Worm (Caenorhabditis elegans) whole organism, L1 larva: ENCODE data around the gene tmem-135.

Experiments used
- C04F5.9 ChIP-seq: sonication (generic microtip); optimal IDR thresholded peaks from 2 replicates; lab custom pipeline; 2016; ENCODE audit warnings: missing genetic modification characterization, missing compliant biosample characterization
- C16A3.4 ChIP-seq: fragments of 150-350 bp; optimal IDR thresholded peaks from 2 replicates; lab custom pipeline; 2014; ENCODE audit warnings: missing biosample characterization, missing genetic modification characterization
- aha-1 ChIP-seq: fragments of 150-350 bp; optimal IDR thresholded peaks from 2 replicates; lab custom pipeline; 2014; ENCODE audit warnings: missing biosample characterization, missing genetic modification characterization
- alr-1 ChIP-seq: fragments of 200-800 bp; sonication (Bioruptor generic); optimal IDR thresholded peaks from 2 replicates; lab custom pipeline; 2018; ENCODE audit warnings: borderline replicate concordance, mild to moderate bottlenecking, missing genetic modification characterization, missing compliant biosample characterization
- ceh-63 ChIP-seq: fragments of 200-800 bp; sonication (Bioruptor generic); optimal IDR thresholded peaks from 2 replicates; lab custom pipeline; 2018; ENCODE audit warnings: mild to moderate bottlenecking, missing genetic modification characterization, missing compliant biosample characterization
- ceh-82 ChIP-seq, 3 experiments: fragments of 150-350 bp in 1 of 3; sonication (generic microtip) in 2 of 3; optimal IDR thresholded peaks; 2 replicates each; lab custom pipeline; 2014 to 2017; ENCODE audit warnings: missing biosample characterization in 3 of 3, missing genetic modification characterization in 3 of 3
- dsc-1 ChIP-seq: sonication (generic microtip); optimal IDR thresholded peaks from 2 replicates; lab custom pipeline; 2016; ENCODE audit warnings: mild to moderate bottlenecking, missing genetic modification characterization, missing compliant biosample characterization
- efl-3 ChIP-seq: fragments of 200-800 bp; sonication (Bioruptor generic); optimal IDR thresholded peaks from 2 replicates; lab custom pipeline; 2018; ENCODE audit warnings: mild to moderate bottlenecking, missing genetic modification characterization, missing compliant biosample characterization
- egl-13 ChIP-seq: sonication (generic microtip); optimal IDR thresholded peaks from 2 replicates; lab custom pipeline; 2016; ENCODE audit warnings: missing genotype, missing genetic modification reagents, missing genetic modification characterization, missing compliant biosample characterization
- elt-3 ChIP-seq, 6 experiments: fragments of 150-350 bp in 1 of 6; sonication (generic microtip); optimal IDR thresholded peaks; 2 replicates each; lab custom pipeline; 2017 to 2018; ENCODE audit warnings: missing biosample characterization in 6 of 6, missing genetic modification characterization in 6 of 6, inconsistent platforms in 1 of 6
- ets-5 ChIP-seq: fragments of 200-800 bp; sonication (Bioruptor generic); IDR thresholded peaks from 2 replicates; pipeline ENCODE4 v1.3.6; 2022; ENCODE audit warnings: missing genetic modification characterization, missing compliant biosample characterization
- fkh-4 ChIP-seq: sonication (generic microtip); optimal IDR thresholded peaks from 2 replicates; lab custom pipeline; 2016; ENCODE audit warnings: missing compliant biosample characterization, missing genetic modification characterization, borderline replicate concordance
- fkh-8 ChIP-seq: sonication (generic microtip); optimal IDR thresholded peaks from 2 replicates; lab custom pipeline; 2016; ENCODE audit warnings: mild to moderate bottlenecking, missing genetic modification characterization, missing compliant biosample characterization
- fos-1 ChIP-seq: fragments of 150-350 bp; optimal IDR thresholded peaks from 2 replicates; lab custom pipeline; 2014; ENCODE audit warnings: missing biosample characterization, missing genetic modification characterization
- hlh-17 ChIP-seq: fragments of 200-800 bp; sonication (Bioruptor generic); optimal IDR thresholded peaks from 2 replicates; lab custom pipeline; 2018; ENCODE audit warnings: missing genetic modification characterization, mild to moderate bottlenecking, missing compliant biosample characterization, moderate library complexity, borderline replicate concordance
- hpl-2 ChIP-seq: fragments of 150-350 bp; optimal IDR thresholded peaks from 2 replicates; lab custom pipeline; 2014; ENCODE audit warnings: missing biosample characterization, missing genetic modification reagents, missing genetic modification characterization
- jun-1 ChIP-seq: fragments of 150-350 bp; optimal IDR thresholded peaks from 2 replicates; lab custom pipeline; 2014; ENCODE audit warnings: missing biosample characterization, missing genetic modification reagents, missing genetic modification characterization
- lin-15B ChIP-seq: fragments of 150-350 bp; sonication (generic microtip); optimal IDR thresholded peaks from 3 replicates; lab custom pipeline; 2014; ENCODE audit warnings: missing biosample characterization, missing genetic modification characterization
- lin-35 ChIP-seq, 2 experiments: fragments of 150-350 bp; optimal IDR thresholded peaks; 2 replicates each; lab custom pipeline; 2014; ENCODE audit warnings: missing biosample characterization in 2 of 2, missing genetic modification characterization in 2 of 2, missing genetic modification reagents in 2 of 2
- lsy-2 ChIP-seq, 2 experiments: fragments of 150-350 bp; optimal IDR thresholded peaks; 2 replicates each; lab custom pipeline; 2014; ENCODE audit warnings: missing biosample characterization in 2 of 2, missing genetic modification characterization in 2 of 2
- nhr-12 ChIP-seq: sonication (generic microtip); optimal IDR thresholded peaks from 2 replicates; lab custom pipeline; 2017; ENCODE audit warnings: missing biosample characterization, missing genetic modification characterization
- nhr-19 ChIP-seq: fragments of 200-800 bp; sonication (Bioruptor generic); conservative IDR thresholded peaks from 2 replicates; pipeline ENCODE4 v1.3.6; 2022; ENCODE audit warnings: missing genetic modification characterization, missing compliant biosample characterization
- nhr-20 ChIP-seq: sonication (generic microtip); optimal IDR thresholded peaks from 2 replicates; lab custom pipeline; 2016; ENCODE audit warnings: mild to moderate bottlenecking, missing genetic modification characterization, missing compliant biosample characterization
- nhr-47 ChIP-seq: sonication (generic microtip); optimal IDR thresholded peaks from 2 replicates; lab custom pipeline; 2016; ENCODE audit warnings: mild to moderate bottlenecking, missing genetic modification characterization, moderate library complexity, missing compliant biosample characterization
- nhr-85 ChIP-seq: sonication (generic microtip); peaks from one replicate; lab custom pipeline; 2016; ENCODE audit warnings: missing genetic modification characterization, inconsistent platforms, missing compliant biosample characterization
- pag-3 ChIP-seq: sonication (generic microtip); optimal IDR thresholded peaks from 2 replicates; lab custom pipeline; 2017; ENCODE audit warnings: missing genetic modification characterization, mild to moderate bottlenecking, missing compliant biosample characterization, antibody characterized with exemption, borderline replicate concordance; ENCODE audit not compliant: insufficient read depth
- pax-3 ChIP-seq: fragments of 200-800 bp; sonication (Bioruptor generic); optimal IDR thresholded peaks from 2 replicates; lab custom pipeline; 2018; ENCODE audit warnings: mild to moderate bottlenecking, missing genetic modification characterization, moderate library complexity, missing compliant biosample characterization
- pqm-1 ChIP-seq: sonication (generic microtip); optimal IDR thresholded peaks from 3 replicates; lab custom pipeline; 2017; ENCODE audit warnings: missing biosample characterization, missing genetic modification characterization
- rnt-1 ChIP-seq: sonication (generic microtip); optimal IDR thresholded peaks from 2 replicates; lab custom pipeline; 2016; ENCODE audit warnings: mild to moderate bottlenecking, missing genetic modification characterization, moderate library complexity, missing compliant biosample characterization
- sox-4 ChIP-seq: sonication (generic microtip); optimal IDR thresholded peaks from 2 replicates; lab custom pipeline; 2016; ENCODE audit warnings: missing genetic modification characterization, missing compliant biosample characterization
- sptf-1 ChIP-seq: fragments of 150-350 bp; optimal IDR thresholded peaks from 2 replicates; lab custom pipeline; 2014; ENCODE audit warnings: missing biosample characterization, missing genetic modification characterization
- tbx-2 ChIP-seq: sonication (generic microtip); optimal IDR thresholded peaks from 2 replicates; lab custom pipeline; 2016; ENCODE audit warnings: missing genetic modification characterization, missing compliant biosample characterization
- tlp-1 ChIP-seq: fragments of 150-350 bp; optimal IDR thresholded peaks from 2 replicates; lab custom pipeline; 2014; ENCODE audit warnings: missing biosample characterization, missing genetic modification characterization
- unc-62 ChIP-seq: fragments of 150-350 bp; optimal IDR thresholded peaks from 2 replicates; lab custom pipeline; 2014; ENCODE audit warnings: missing biosample characterization, missing genetic modification reagents, missing genetic modification characterization
- unc-86 ChIP-seq: sonication (generic microtip); optimal IDR thresholded peaks from 2 replicates; lab custom pipeline; 2016; ENCODE audit warnings: missing genetic modification characterization, missing compliant biosample characterization
- unc-98 ChIP-seq: fragments of 200-800 bp; sonication (Bioruptor generic); IDR thresholded peaks from 2 replicates; pipeline ENCODE4 v1.3.6; 2022; ENCODE audit warnings: missing genetic modification characterization, missing compliant biosample characterization
- xbp-1 ChIP-seq: sonication (generic microtip); optimal IDR thresholded peaks from 2 replicates; lab custom pipeline; 2016; ENCODE audit warnings: missing genetic modification characterization, missing compliant biosample characterization
- zip-4 ChIP-seq: fragments of 200-800 bp; sonication (Bioruptor generic); optimal IDR thresholded peaks from 2 replicates; lab custom pipeline; 2018; ENCODE audit warnings: mild to moderate bottlenecking, missing genetic modification characterization, moderate library complexity, missing compliant biosample characterization

tmem-135 gene

ce11 chrX:4651428-4651827 lies 22.1 kb upstream of the tmem-135 start:
- TF ChIP-seq pqm-1 (no peak), nhr-12 (tag; lab: Kevin White, UChicago) (no peak), C16A3.4 (tag; lab: Kevin White, UChicago) (no peak), nhr-20 (no peak), zip-4 (GFP tag; lab: Kevin White, UChicago) (no peak), hlh-17 (GFP tag; lab: Kevin White, UChicago) (no peak), xbp-1 (tag; lab: Kevin White, UChicago) (no peak), nhr-19 (GFP tag; lab: Robert Waterston, UW) (no peak), tbx-2 (tag; lab: Kevin White, UChicago) (no peak), efl-3 (GFP tag; lab: Kevin White, UChicago) (no peak), jun-1 (tag; lab: Kevin White, UChicago) (no peak), unc-86 (tag; lab: Kevin White, UChicago) (no peak)
- TF ChIP-seq, all 84 proteins: peak for 0

- TF ChIP-seq unc-98 (GFP tag; lab: Robert Waterston, UW), result no peak
- peak; percentile 93 for TF ChIP-seq dsc-1 (tag; lab: Kevin White, UChicago)
- no peak for TF ChIP-seq elt-3 (tag; optimal IDR thresholded peaks at IDR 0.05; lab: Kevin White, UChicago)
- TF ChIP-seq unc-62 (GFP tag; lab: Kevin White, UChicago), result no peak
- TF ChIP-seq rnt-1 (tag; lab: Kevin White, UChicago), result no peak
- TF ChIP-seq xbp-1 (tag; lab: Kevin White, UChicago), result no peak
- no peak for TF ChIP-seq sptf-1 (tag; lab: Kevin White, UChicago)
- no peak for TF ChIP-seq nhr-20
- no peak for TF ChIP-seq alr-1
- no peak for TF ChIP-seq fkh-8 (tag; lab: Kevin White, UChicago)
- TF ChIP-seq tlp-1, result no peak
- no peak for TF ChIP-seq pag-3
- no peak for TF ChIP-seq ceh-63
- TF ChIP-seq lin-15B (tag; lab: Kevin White, UChicago), result no peak
- no peak for TF ChIP-seq ets-5 (GFP tag; lab: Robert Waterston, UW)
- TF ChIP-seq ceh-82 (tag; optimal IDR thresholded peaks at IDR 0.05; lab: Kevin White, UChicago), result no peak
- no peak for TF ChIP-seq lin-35 (GFP tag; optimal IDR thresholded peaks at IDR 0.05; lab: Kevin White, UChicago)
- peak; percentile 51 for TF ChIP-seq fkh-4 (tag; lab: Kevin White, UChicago)
Measured at ce11 chrX:4652950-4653349, 20.6 kb upstream of the tmem-135 start.

- TF ChIP-seq sptf-1 (tag; lab: Kevin White, UChicago) (no peak), unc-62 (GFP tag; lab: Kevin White, UChicago) (no peak), aha-1 (no peak), nhr-20 (no peak), egl-13 (tag; lab: Kevin White, UChicago) (no peak)
Measured at ce11 chrX:4654057-4654456, 19.4 kb upstream of the tmem-135 start, which contains the start of gene ceh-1. Gene ceh-1, minus strand, starts transcription at chrX:4654157.

ce11 chrX:4657577-4657976 lies 15.9 kb upstream of the tmem-135 start:
- TF ChIP-seq lin-35 (GFP tag; optimal IDR thresholded peaks at IDR 0.05; lab: Kevin White, UChicago), result no peak
- peak; percentile 52 for TF ChIP-seq pax-3 (tag; lab: Kevin White, UChicago)
- TF ChIP-seq C04F5.9, result no peak
- no peak for TF ChIP-seq hpl-2 (GFP tag; lab: Kevin White, UChicago)
- TF ChIP-seq dsc-1 (tag; lab: Kevin White, UChicago), result peak; percentile 83
- no peak for TF ChIP-seq ceh-63
- TF ChIP-seq pqm-1, result no peak
- TF ChIP-seq sox-4 (tag; lab: Kevin White, UChicago), result peak; percentile 19
- TF ChIP-seq fos-1 (tag; lab: Kevin White, UChicago), result no peak
- TF ChIP-seq elt-3 (tag; optimal IDR thresholded peaks at IDR 0.05; lab: Kevin White, UChicago), result no peak
- TF ChIP-seq nhr-47 (tag; lab: Kevin White, UChicago), result no peak
- TF ChIP-seq nhr-19 (GFP tag; lab: Robert Waterston, UW), result no peak
- TF ChIP-seq fkh-8 (tag; lab: Kevin White, UChicago), result no peak
- TF ChIP-seq lin-15B (tag; lab: Kevin White, UChicago), result no peak
- TF ChIP-seq nhr-85 (tag; lab: Kevin White, UChicago), result no peak
- TF ChIP-seq lsy-2 (tag; optimal IDR thresholded peaks at IDR 0.05; lab: Kevin White, UChicago), result no peak
- TF ChIP-seq, all 84 proteins: peak for 3
